Worm (Caenorhabditis elegans) whole organism, L2 larva: ENCODE data around the gene Y57G11C.23.
A peak's percentile ranks its signal among the peaks of the same experiment; 100 is the strongest.

ENCODE experiments used
- C34F6.9 ChIP-seq: fragments of 150-350 bp; optimal IDR thresholded peaks from 2 replicates; lab custom pipeline; 2014; ENCODE audit warnings: missing biosample characterization, missing genetic modification characterization
- F13H6.1 ChIP-seq: sonication (generic microtip); optimal IDR thresholded peaks from 2 replicates; lab custom pipeline; 2016; ENCODE audit warnings: missing genetic modification characterization, missing compliant biosample characterization
- R02D3.7 ChIP-seq: fragments of 150-350 bp; optimal IDR thresholded peaks from 2 replicates; lab custom pipeline; 2014; ENCODE audit warnings: missing biosample characterization, missing genetic modification characterization
- Y55F3AM.14 ChIP-seq: fragments of 200-800 bp; sonication (Bioruptor generic); optimal IDR thresholded peaks from 2 replicates; lab custom pipeline; 2018; ENCODE audit warnings: mild to moderate bottlenecking, missing genetic modification characterization, missing compliant biosample characterization
- ama-1 ChIP-seq: fragments of 150-350 bp; optimal IDR thresholded peaks from 2 replicates; lab custom pipeline; 2018; ENCODE audit warnings: inconsistent platforms
- blmp-1 ChIP-seq: sonication (generic microtip); optimal IDR thresholded peaks from 2 replicates; lab custom pipeline; 2017; ENCODE audit warnings: missing genetic modification characterization, mild to moderate bottlenecking, missing compliant biosample characterization, antibody characterized with exemption, moderate library complexity; ENCODE audit not compliant: insufficient read depth
- ceh-16 ChIP-seq: fragments of 150-350 bp; optimal IDR thresholded peaks from 2 replicates; lab custom pipeline; 2014; ENCODE audit warnings: missing biosample characterization, missing genetic modification characterization
- ceh-82 ChIP-seq: fragments of 150-350 bp; optimal IDR thresholded peaks from 2 replicates; lab custom pipeline; 2014; ENCODE audit warnings: missing biosample characterization, missing genetic modification characterization
- crh-2 ChIP-seq: sonication (generic microtip); optimal IDR thresholded peaks from 2 replicates; lab custom pipeline; 2017; ENCODE audit warnings: missing biosample characterization, missing genetic modification characterization
- egl-27 ChIP-seq: sonication (generic microtip); optimal IDR thresholded peaks from 3 replicates; lab custom pipeline; 2017; ENCODE audit warnings: missing biosample characterization, missing genetic modification reagents, missing genetic modification characterization
- elt-1 ChIP-seq: fragments of 150-350 bp; optimal IDR thresholded peaks from 2 replicates; lab custom pipeline; 2014; ENCODE audit warnings: missing biosample characterization, missing genetic modification characterization
- fos-1 ChIP-seq: fragments of 150-350 bp; optimal IDR thresholded peaks from 2 replicates; lab custom pipeline; 2014; ENCODE audit warnings: missing biosample characterization, missing genetic modification characterization
- gmeb-1 ChIP-seq: fragments of 150-350 bp; optimal IDR thresholded peaks from 2 replicates; lab custom pipeline; 2014; ENCODE audit warnings: missing biosample characterization, missing genetic modification characterization
- lin-11 ChIP-seq: fragments of 150-350 bp; sonication (generic microtip); optimal IDR thresholded peaks from 2 replicates; lab custom pipeline; 2014; ENCODE audit warnings: missing biosample characterization, missing genetic modification characterization, inconsistent platforms, mixed read lengths
- lin-13 ChIP-seq: fragments of 150-350 bp; optimal IDR thresholded peaks from 2 replicates; lab custom pipeline; 2014; ENCODE audit warnings: missing biosample characterization, missing genetic modification reagents, missing genetic modification characterization
- lin-39 ChIP-seq: fragments of 150-350 bp; optimal IDR thresholded peaks from 2 replicates; lab custom pipeline; 2014; ENCODE audit warnings: missing biosample characterization, missing genetic modification reagents, missing genetic modification characterization
- lsy-2 ChIP-seq, 2 experiments: fragments of 150-350 bp in 1 of 2; sonication (generic microtip) in 1 of 2; optimal IDR thresholded peaks; 2 replicates each; lab custom pipeline; 2014 to 2017; ENCODE audit warnings: missing biosample characterization in 2 of 2, missing genetic modification characterization in 2 of 2
- mbf-1 ChIP-seq: sonication (generic microtip); optimal IDR thresholded peaks from 2 replicates; lab custom pipeline; 2017; ENCODE audit warnings: missing biosample characterization, missing genetic modification characterization
- mdl-1 ChIP-seq, 2 experiments: fragments of 150-350 bp in 1 of 2; sonication (generic microtip) in 1 of 2; optimal IDR thresholded peaks; 2 replicates each; lab custom pipeline; 2017; ENCODE audit warnings: missing biosample characterization in 2 of 2, missing genetic modification characterization in 2 of 2
- nhr-11 ChIP-seq: fragments of 150-350 bp; optimal IDR thresholded peaks from 2 replicates; lab custom pipeline; 2014; ENCODE audit warnings: missing biosample characterization, missing genetic modification characterization
- nhr-129 ChIP-seq: fragments of 150-350 bp; optimal IDR thresholded peaks from 2 replicates; lab custom pipeline; 2014; ENCODE audit warnings: missing biosample characterization, missing genetic modification characterization
- nhr-21 ChIP-seq: fragments of 150-350 bp; optimal IDR thresholded peaks from 2 replicates; lab custom pipeline; 2014; ENCODE audit warnings: missing biosample characterization, missing genetic modification characterization
- nhr-237 ChIP-seq: fragments of 150-350 bp; optimal IDR thresholded peaks from 2 replicates; lab custom pipeline; 2014; ENCODE audit warnings: missing biosample characterization, missing genetic modification characterization
- nhr-25 ChIP-seq: fragments of 150-350 bp; sonication (generic microtip); optimal IDR thresholded peaks from 3 replicates; lab custom pipeline; 2014; ENCODE audit warnings: missing biosample characterization, missing genetic modification characterization
- nhr-77 ChIP-seq: fragments of 150-350 bp; optimal IDR thresholded peaks from 2 replicates; lab custom pipeline; 2014; ENCODE audit warnings: missing biosample characterization, missing genetic modification characterization
- peb-1 ChIP-seq: fragments of 150-350 bp; optimal IDR thresholded peaks from 2 replicates; lab custom pipeline; 2014; ENCODE audit warnings: missing biosample characterization, missing genetic modification characterization
- sem-4 ChIP-seq: fragments of 150-350 bp; optimal IDR thresholded peaks from 2 replicates; lab custom pipeline; 2014; ENCODE audit warnings: missing biosample characterization, missing genetic modification reagents, missing genetic modification characterization
- skn-1 ChIP-seq: sonication (generic microtip); optimal IDR thresholded peaks from 2 replicates; lab custom pipeline; 2017; ENCODE audit warnings: missing biosample characterization, missing genetic modification characterization
- sma-3 ChIP-seq: sonication (generic microtip); optimal IDR thresholded peaks from 2 replicates; lab custom pipeline; 2016; ENCODE audit warnings: missing genetic modification reagents, missing genetic modification characterization, missing compliant biosample characterization
- sma-9 ChIP-seq, 2 experiments: fragments of 150-350 bp in 1 of 2; sonication (generic microtip) in 1 of 2; optimal IDR thresholded peaks; 2 replicates each; lab custom pipeline; 2014 to 2016; ENCODE audit warnings: missing genetic modification characterization in 2 of 2, mild to moderate bottlenecking in 1 of 2, missing biosample characterization in 1 of 2, missing compliant biosample characterization in 1 of 2, missing genetic modification reagents in 1 of 2, moderate library complexity in 1 of 2
- snpc-4 ChIP-seq: fragments of 150-350 bp; optimal IDR thresholded peaks from 2 replicates; lab custom pipeline; 2014; ENCODE audit warnings: missing biosample characterization, missing genetic modification characterization
- unc-55 ChIP-seq: fragments of 150-350 bp; sonication (generic microtip); optimal IDR thresholded peaks from 3 replicates; lab custom pipeline; 2014; ENCODE audit warnings: missing biosample characterization, missing genetic modification reagents, missing genetic modification characterization
- zag-1 ChIP-seq: fragments of 150-350 bp; optimal IDR thresholded peaks from 2 replicates; lab custom pipeline; 2014; ENCODE audit warnings: missing biosample characterization, missing genetic modification characterization
- ztf-1 ChIP-seq: fragments of 200-800 bp; sonication (Bioruptor generic); conservative IDR thresholded peaks from 2 replicates; pipeline ENCODE4 v1.3.6; 2022; ENCODE audit warnings: missing genetic modification characterization, missing compliant biosample characterization
- ztf-11 ChIP-seq: sonication (generic microtip); optimal IDR thresholded peaks from 2 replicates; lab custom pipeline; 2017; ENCODE audit warnings: missing biosample characterization, missing genetic modification characterization
- ztf-4 ChIP-seq: fragments of 150-350 bp; optimal IDR thresholded peaks from 2 replicates; lab custom pipeline; 2014; ENCODE audit warnings: missing biosample characterization, missing genetic modification characterization

The Y57G11C.23 gene

DNA sequence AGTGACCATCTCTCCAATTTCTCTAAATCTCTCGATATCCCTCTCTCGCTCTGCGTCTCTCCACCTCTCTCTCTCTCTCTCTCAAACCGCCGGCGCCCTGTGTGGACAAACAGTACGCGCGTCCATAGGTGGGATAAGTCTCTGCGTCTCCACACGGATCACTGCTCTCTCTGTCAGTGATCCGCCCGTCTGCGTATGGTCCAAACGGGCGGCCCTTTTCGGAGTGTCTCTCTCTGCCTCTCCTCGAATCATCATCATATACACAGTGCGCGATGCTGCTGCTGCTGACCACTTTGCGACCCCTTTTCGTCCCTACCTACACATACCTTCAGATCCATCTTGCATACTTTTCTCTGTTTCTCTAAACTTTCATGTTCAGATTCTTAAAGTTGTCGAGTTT is 10.7 kb upstream of the Y57G11C.23 start:
- TF ChIP-seq Y55F3AM.14 (GFP tag; lab: Kevin White, UChicago) (no peak), lin-13 (GFP tag; lab: Kevin White, UChicago) (peak; percentile 2), elt-1 (tag; lab: Kevin White, UChicago) (no peak), C34F6.9 (peak; percentile 30), ama-1 (lab: Kevin White, UChicago) (no peak), skn-1 (tag; lab: Kevin White, UChicago) (no peak), blmp-1 (peak; percentile 4), egl-27 (tag; lab: Kevin White, UChicago) (peak; percentile 64), crh-2 (tag; lab: Kevin White, UChicago) (peak; percentile 19), nhr-25 (peak; percentile 64), sma-3 (peak; percentile 87), nhr-129 (tag; lab: Kevin White, UChicago) (peak; percentile 90), lin-11 (no peak), ztf-4 (tag; lab: Kevin White, UChicago) (no peak), mbf-1 (no peak), lsy-2 (tag; optimal IDR thresholded peaks at IDR 0.05; lab: Kevin White, UChicago) (peak in 1 of 2 experiments; percentile 36), fos-1 (peak; percentile 64), sma-9 (GFP tag; optimal IDR thresholded peaks at IDR 0.05; lab: Kevin White, UChicago) (peak; percentile 70), sma-9 (tag; optimal IDR thresholded peaks at IDR 0.05; lab: Kevin White, UChicago) (no peak), F13H6.1 (tag; lab: Kevin White, UChicago) (peak; percentile 89), ceh-16 (tag; lab: Kevin White, UChicago) (peak; percentile 10), gmeb-1 (peak; percentile 8), nhr-21 (peak; percentile 77)

DNA sequence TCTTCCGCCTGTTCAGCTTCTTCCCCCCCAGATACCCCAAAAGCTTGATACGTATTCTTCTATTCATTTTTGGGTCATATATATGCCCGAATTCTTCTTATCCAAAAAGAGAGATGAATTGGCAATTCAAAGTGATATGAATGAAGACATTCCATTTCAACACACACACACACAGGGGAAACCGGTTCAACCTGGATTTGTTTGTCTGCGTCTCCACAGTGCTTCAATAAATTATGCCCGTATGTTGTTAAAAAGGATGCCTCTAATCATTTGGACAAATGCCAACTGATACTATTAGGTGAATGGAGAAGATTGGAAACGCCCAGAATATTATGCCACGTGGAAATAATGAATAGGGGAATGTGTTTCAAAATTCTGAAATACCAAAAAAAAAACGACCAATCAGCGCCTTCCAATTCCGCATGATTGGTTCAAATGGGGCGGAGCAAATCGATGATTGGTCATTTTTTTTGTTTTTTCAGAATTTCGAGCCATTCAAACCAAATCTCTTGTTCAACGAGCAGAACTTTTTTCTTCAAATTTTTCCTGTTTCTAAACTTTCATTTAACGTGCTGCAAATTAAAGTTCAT is 8.3 kb upstream of the Y57G11C.23 start:
- TF ChIP-seq nhr-21 (peak; percentile 82), sma-3 (peak; percentile 69), nhr-25 (peak; percentile 51), nhr-11 (tag; lab: Kevin White, UChicago) (no peak), ama-1 (lab: Kevin White, UChicago) (no peak), nhr-237 (no peak), sem-4 (peak; percentile 30), fos-1 (no peak), nhr-129 (tag; lab: Kevin White, UChicago) (peak; percentile 71), egl-27 (tag; lab: Kevin White, UChicago) (peak; percentile 26), sma-9 (GFP tag; optimal IDR thresholded peaks at IDR 0.05; lab: Kevin White, UChicago) (peak; percentile 30), sma-9 (tag; optimal IDR thresholded peaks at IDR 0.05; lab: Kevin White, UChicago) (no peak), mdl-1 (tag; optimal IDR thresholded peaks at IDR 0.05; lab: Kevin White, UChicago) (no peak), gmeb-1 (peak; percentile 16)

DNA sequence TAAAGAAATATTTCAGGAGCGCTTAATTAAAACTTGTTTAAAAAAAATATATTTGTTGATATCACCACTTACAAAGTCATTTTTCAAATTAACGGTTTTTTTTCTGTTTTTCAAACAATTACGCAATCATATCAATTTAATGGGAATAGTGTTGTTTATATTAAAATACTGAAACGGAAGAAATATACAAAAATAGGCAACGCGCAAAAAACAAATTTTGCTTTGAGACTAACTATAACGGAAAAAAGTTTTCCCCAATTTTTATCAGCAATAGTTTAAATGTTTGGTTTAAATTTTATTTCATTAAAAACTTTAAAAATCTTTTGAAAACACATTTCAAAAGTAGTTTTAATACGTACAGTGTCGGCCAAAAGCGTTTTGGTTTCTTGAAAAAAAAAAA is 7.0 kb upstream of the Y57G11C.23 start:
- TF ChIP-seq peb-1 (tag; lab: Kevin White, UChicago) = no peak
- no peak for TF ChIP-seq ceh-16 (tag; lab: Kevin White, UChicago)
- TF ChIP-seq mbf-1 = no peak
- no peak for TF ChIP-seq ztf-1 (GFP tag; lab: Robert Waterston, UW)
- TF ChIP-seq nhr-77 (tag; lab: Kevin White, UChicago) = no peak
- no peak for TF ChIP-seq lin-39
- no peak for TF ChIP-seq snpc-4
- no peak for TF ChIP-seq zag-1
- TF ChIP-seq sem-4 = no peak
- no peak for TF ChIP-seq blmp-1
- TF ChIP-seq R02D3.7 (tag; lab: Kevin White, UChicago) = no peak
- TF ChIP-seq egl-27 (tag; lab: Kevin White, UChicago) = no peak
- no peak for TF ChIP-seq nhr-11 (tag; lab: Kevin White, UChicago)

DNA sequence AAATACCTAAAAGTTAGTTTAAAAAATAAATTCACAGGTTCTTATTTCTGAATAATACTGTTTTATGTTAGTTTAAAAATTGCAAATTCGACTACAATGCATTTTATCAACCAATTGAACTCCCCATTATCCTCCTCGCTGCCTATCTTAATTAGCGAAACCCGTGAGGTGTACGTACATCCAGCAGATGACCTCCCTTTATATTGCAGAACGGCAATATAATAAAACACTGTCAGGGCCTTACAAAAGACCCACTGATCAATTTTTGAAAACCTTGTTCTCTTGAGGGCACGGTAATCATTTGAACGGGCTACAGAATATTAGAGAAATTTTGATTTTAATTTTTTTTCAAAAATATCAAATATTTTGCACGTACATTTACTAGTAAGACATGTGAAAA is 2.9 kb upstream of the Y57G11C.23 start:
- TF ChIP-seq unc-55 (no peak), lin-39 (no peak), ceh-16 (tag; lab: Kevin White, UChicago) (no peak), elt-1 (tag; lab: Kevin White, UChicago) (no peak), crh-2 (tag; lab: Kevin White, UChicago) (no peak), ceh-82 (tag; lab: Kevin White, UChicago) (no peak), snpc-4 (no peak), R02D3.7 (tag; lab: Kevin White, UChicago) (no peak), ztf-11 (tag; lab: Kevin White, UChicago) (no peak), blmp-1 (no peak)
